Fruit fly (Drosophila melanogaster): ENCODE results near the gene emei.

The emei gene

dm6 chr3L:11091943-11092609 is 17.4 kb upstream of the emei start (continued):
- peak; percentile 68; the same call in 1 of the 2 replicates for TF ChIP-seq CG16779 (GFP tag; IDR thresholded peaks at IDR 0.05)
- no peak for TF ChIP-seq fd64A (GFP tag; optimal IDR thresholded peaks at IDR 0.05)
- peak; percentile 75 for TF ChIP-seq ftz-f1 (GFP tag; optimal IDR thresholded peaks at IDR 0.05)
- TF ChIP-seq knrl (GFP tag; IDR thresholded peaks at IDR 0.05; ENCODE audit: partially characterized antibody): peak; percentile 15; the same call in 1 of the 3 replicates
- TF ChIP-seq NC2β (GFP tag; optimal IDR thresholded peaks at IDR 0.05): peak; percentile 60
- peak; percentile 62 for TF ChIP-seq tin (GFP tag; optimal IDR thresholded peaks at IDR 0.05)
- peak; percentile 48 for TF ChIP-seq lbe (GFP tag; optimal IDR thresholded peaks at IDR 0.05)
- TF ChIP-seq sug (tag; optimal IDR thresholded peaks at IDR 0.05): peak; percentile 11
- TF ChIP-seq CG12391 (tag; optimal IDR thresholded peaks at IDR 0.05): peak; percentile 34
- TF ChIP-seq CG3163 (GFP tag; optimal IDR thresholded peaks at IDR 0.05): peak; percentile 43
- TF ChIP-seq CG5180 (GFP tag; optimal IDR thresholded peaks at IDR 0.05): peak; percentile 26
- 0 out of 2 replicates have a peak, but pooled peaks have one; percentile 43 for TF ChIP-seq CG32532 (GFP tag; IDR thresholded peaks at IDR 0.05)
- peak; percentile 53 for TF ChIP-seq CG9932 (GFP tag; IDR thresholded peaks at IDR 0.05)
- TF ChIP-seq CG4404 (GFP tag; IDR thresholded peaks at IDR 0.05): 0 out of 2 replicates have a peak, but pooled peaks have one; percentile 24
- TF ChIP-seq Atf6 (GFP tag; IDR thresholded peaks at IDR 0.05): peak; percentile 41; the same call in 1 of the 2 replicates
- TF ChIP-seq HHEX (GFP tag; optimal IDR thresholded peaks at IDR 0.05): peak; percentile 69
- TF ChIP-seq CG4617 (GFP tag; optimal IDR thresholded peaks at IDR 0.05; ENCODE audit: borderline replicate concordance): peak; percentile 94
- TF ChIP-seq lmd (GFP tag; IDR thresholded peaks at IDR 0.05): peak; percentile 35
- 0 out of 2 replicates have a peak, but pooled peaks have one; percentile 25 for TF ChIP-seq ato (GFP tag; IDR thresholded peaks at IDR 0.05; ENCODE audit: partially characterized antibody)
- TF ChIP-seq kah (GFP tag; optimal IDR thresholded peaks at IDR 0.05): no peak
- TF ChIP-seq CG1792 (GFP tag; optimal IDR thresholded peaks at IDR 0.05): peak; percentile 36
- peak; percentile 80 for TF ChIP-seq CG8290 (GFP tag; optimal IDR thresholded peaks at IDR 0.05)
- peak; percentile 55 to 78 for TF ChIP-seq CG8290 (tag; optimal IDR thresholded peaks at IDR 0.05)
- no peak for TF ChIP-seq CG31388 (GFP tag; optimal IDR thresholded peaks at IDR 0.05)
- peak; percentile 27 for TF ChIP-seq CG6813 (GFP tag; optimal IDR thresholded peaks at IDR 0.05)
- peak; percentile 19 for TF ChIP-seq gsb-n (tag; optimal IDR thresholded peaks at IDR 0.05)
- no peak for TF ChIP-seq Hr3 (GFP tag; optimal IDR thresholded peaks at IDR 0.05)
- peak; percentile 45 for TF ChIP-seq btn (GFP tag; optimal IDR thresholded peaks at IDR 0.05)
- TF ChIP-seq ro (GFP tag; IDR thresholded peaks at IDR 0.05): no peak
- TF ChIP-seq CG10321 (GFP tag; IDR thresholded peaks at IDR 0.05): no peak
- peak; percentile 37; the same call in 2 of the 3 replicates for TF ChIP-seq H15 (GFP tag; IDR thresholded peaks at IDR 0.05)
- TF ChIP-seq phol (tag; optimal IDR thresholded peaks at IDR 0.05): no peak
- no peak for TF ChIP-seq CG14965 (GFP tag; optimal IDR thresholded peaks at IDR 0.05; ENCODE audit: borderline replicate concordance)
- peak; percentile 64 for TF ChIP-seq mam (GFP tag; optimal IDR thresholded peaks at IDR 0.05)
- peak; percentile 62 for TF ChIP-seq NfI (GFP tag; optimal IDR thresholded peaks at IDR 0.05)
- TF ChIP-seq ewg (GFP tag; optimal IDR thresholded peaks at IDR 0.05): peak; percentile 7
- TF ChIP-seq onecut (GFP tag; IDR thresholded peaks at IDR 0.05): peak; percentile 56; the same call in 1 of the 2 replicates
- TF ChIP-seq CG11093 (GFP tag; IDR thresholded peaks at IDR 0.05): no peak
- TF ChIP-seq CG2129 (GFP tag; IDR thresholded peaks at IDR 0.05; ENCODE audit: partially characterized antibody): no peak
- TF ChIP-seq CG17802 (tag; optimal IDR thresholded peaks at IDR 0.05): peak; percentile 12
- peak; percentile 47 for TF ChIP-seq gro (GFP tag; optimal IDR thresholded peaks at IDR 0.05)
- TF ChIP-seq CG12236 (GFP tag; optimal IDR thresholded peaks at IDR 0.05): peak; percentile 4
- peak; percentile 2 for TF ChIP-seq Dp (GFP tag; optimal IDR thresholded peaks at IDR 0.05)
- peak; percentile 14 for TF ChIP-seq en (GFP tag; optimal IDR thresholded peaks at IDR 0.05)
- TF ChIP-seq CG9437 (GFP tag; optimal IDR thresholded peaks at IDR 0.05): peak; percentile 40
- TF ChIP-seq sqz (GFP tag; optimal IDR thresholded peaks at IDR 0.05): peak; percentile 56
- TF ChIP-seq Trl (optimal IDR thresholded peaks at IDR 0.05): no peak
- peak; percentile 68 for TF ChIP-seq Trl (GFP tag; optimal IDR thresholded peaks at IDR 0.05)
- peak; percentile 5 for TF ChIP-seq mirr (GFP tag; optimal IDR thresholded peaks at IDR 0.05)
- 0 out of 3 replicates have a peak, but pooled peaks have one; percentile 46 for TF ChIP-seq CG2199 (GFP tag; IDR thresholded peaks at IDR 0.05)
